Fruit fly (Drosophila melanogaster) whole organism, pupa: ENCODE data around the gene CG31709.

ENCODE experiments used
- CG12605 ChIP-seq: fragments of 200-800 bp; sonication (Bioruptor generic); IDR thresholded peaks from 2 replicates; pipeline ENCODE4 v1.3.6; 2022; ENCODE audit warnings: missing biosample characterization, missing genetic modification characterization
- CG13204 ChIP-seq: fragments of 200-800 bp; sonication (Bioruptor generic); optimal IDR thresholded peaks from 2 replicates; lab custom pipeline; 2018; ENCODE audit warnings: missing biosample characterization, mild to moderate bottlenecking, missing genetic modification characterization, moderate library complexity
- CG14655 ChIP-seq: fragments of 200-800 bp; sonication (Bioruptor generic); optimal IDR thresholded peaks from 3 replicates; lab custom pipeline; 2017; ENCODE audit warnings: mild to moderate bottlenecking, missing biosample characterization, missing genetic modification reagents, missing genetic modification characterization
- CG34367 ChIP-seq: fragments of 200-800 bp; sonication (Bioruptor generic); optimal IDR thresholded peaks from 2 replicates; lab custom pipeline; 2018; ENCODE audit warnings: missing biosample characterization, mild to moderate bottlenecking, missing genetic modification characterization
- CG4496 ChIP-seq: fragments of 200-800 bp; sonication (Bioruptor generic); IDR thresholded peaks from 3 replicates; pipeline ENCODE4 v1.3.6; 2022; ENCODE audit warnings: missing biosample characterization, missing genetic modification characterization
- CG9948 ChIP-seq: fragments of 200-800 bp; sonication (Bioruptor generic); optimal IDR thresholded peaks from 2 replicates; lab custom pipeline; 2018; ENCODE audit warnings: missing biosample characterization, mild to moderate bottlenecking, missing genetic modification characterization, moderate library complexity
- EcR ChIP-seq: fragments of 200-800 bp; sonication (Bioruptor generic); optimal IDR thresholded peaks from 3 replicates; lab custom pipeline; 2019; ENCODE audit warnings: missing biosample characterization, missing genetic modification characterization, mild to moderate bottlenecking, moderate library complexity, missing genetic modification reagents
- Ets98B ChIP-seq: fragments of 200-800 bp; sonication (Bioruptor generic); IDR thresholded peaks from 2 replicates; pipeline ENCODE4 v1.3.6; 2022; ENCODE audit warnings: missing biosample characterization, missing genetic modification characterization
- Snoo ChIP-seq: fragments of 200-800 bp; sonication (Bioruptor generic); optimal IDR thresholded peaks from 3 replicates; lab custom pipeline; 2017; ENCODE audit warnings: missing biosample characterization, mild to moderate bottlenecking, missing genetic modification characterization, inconsistent platforms
- fd96Ca ChIP-seq: fragments of 200-800 bp; sonication (Bioruptor generic); IDR thresholded peaks from 3 replicates; pipeline ENCODE4 v1.3.6; 2022; ENCODE audit warnings: missing biosample characterization, missing genetic modification characterization
- gl ChIP-seq: fragments of 200-800 bp; sonication (Bioruptor generic); optimal IDR thresholded peaks from 2 replicates; lab custom pipeline; 2018; ENCODE audit warnings: missing biosample characterization, mild to moderate bottlenecking, missing genetic modification characterization
- rn ChIP-seq: fragments of 200-800 bp; sonication (Bioruptor generic); IDR thresholded peaks from 2 replicates; pipeline ENCODE4 v1.3.6; 2022; ENCODE audit warnings: missing biosample characterization, missing genetic modification characterization

DNA sequence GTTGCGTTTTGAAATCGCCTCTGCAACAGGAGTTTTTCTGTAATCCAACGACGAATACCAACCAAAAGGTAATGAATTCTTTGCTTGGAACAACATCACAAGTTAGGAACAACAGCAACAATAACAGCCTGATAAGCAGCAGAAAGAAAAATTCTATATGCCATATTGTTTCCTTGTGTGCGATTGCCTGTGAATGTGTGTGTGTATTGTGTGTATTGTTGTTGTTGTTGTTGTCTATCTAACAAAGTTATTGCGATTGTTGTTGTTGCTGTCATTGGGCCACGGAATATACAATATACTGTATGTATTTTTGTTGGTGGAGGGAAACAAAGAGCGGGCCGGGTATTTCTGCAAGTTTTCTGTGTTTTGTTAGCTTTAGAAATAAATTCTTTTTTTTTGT lies 10.3 kb downstream of the CG31709 start:
- TF ChIP-seq rn (GFP tag; lab: Robert Waterston, UW) (no peak), CG14655 (GFP tag; lab: Kevin White, UChicago) (no peak), CG13204 (GFP tag; lab: Kevin White, UChicago) (no peak), CG34367 (no peak), Snoo (no peak), CG12605 (GFP tag; lab: Robert Waterston, UW) (no peak), CG4496 (GFP tag; lab: Robert Waterston, UW) (no peak), Ets98B (GFP tag; lab: Robert Waterston, UW) (no peak), fd96Ca (GFP tag; lab: Robert Waterston, UW) (no peak), CG9948 (no peak), gl (no peak), EcR (GFP tag; lab: Kevin White, UChicago) (no peak)
